Worm (Caenorhabditis elegans): ENCODE results near the gene nhr-195.

DNA sequence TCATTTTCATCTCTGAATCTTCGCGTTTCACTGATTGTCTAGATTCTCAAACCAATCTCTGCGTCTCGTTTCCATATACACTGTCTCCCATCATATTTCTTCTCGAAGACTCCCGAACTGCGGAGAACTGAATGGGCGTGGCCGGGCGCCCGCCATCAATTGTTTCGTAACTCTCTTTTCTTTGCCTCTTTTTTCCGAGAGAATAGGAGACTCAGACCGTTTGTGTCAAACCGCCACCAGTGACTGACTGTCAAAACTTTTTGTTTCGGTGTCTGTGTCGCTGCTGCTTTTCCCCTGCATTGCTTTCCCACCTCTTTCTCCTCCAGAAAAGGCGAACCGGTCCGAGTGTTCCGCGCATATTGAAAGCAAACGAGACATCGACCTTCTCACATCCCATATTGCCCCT is 36.0 kb downstream of the nhr-195 start, which contains the start of gene unc-23:
- TF ChIP-seq B0310.2 (tag; optimal IDR thresholded peaks at IDR 0.05) (no peak), sea-1 (GFP tag; conservative IDR thresholded peaks at IDR 0.05) (no peak), ama-1 (optimal IDR thresholded peaks at IDR 0.05) (no peak), hnd-1 (tag; optimal IDR thresholded peaks at IDR 0.05) (no peak), tra-4 (tag; optimal IDR thresholded peaks at IDR 0.05) (no peak), hmg-4 (GFP tag; optimal IDR thresholded peaks at IDR 0.05) (no peak), ceh-13 (GFP tag; optimal IDR thresholded peaks at IDR 0.05) (no peak), pes-1 (GFP tag; IDR thresholded peaks at IDR 0.05) (no peak)

Data from whole organism, early embryonic.